Fruit fly (Drosophila melanogaster) whole organism: Measurements from ENCODE around the gene CG14687.

Experiments used
- CG8478 ChIP-seq: fragments of >200 bp; optimal IDR thresholded peaks from 2 replicates; lab custom pipeline; 2018; ENCODE audit warnings: inconsistent platforms
- EcR ChIP-seq, 2 experiments: fragments of >200 bp; optimal IDR thresholded peaks; 2 replicates each; lab custom pipeline; 2017; ENCODE audit warnings: missing biosample characterization in 2 of 2, missing genetic modification characterization in 2 of 2, missing genetic modification reagents in 2 of 2
- pan ChIP-seq: fragments of >200 bp; optimal IDR thresholded peaks from 2 replicates; lab custom pipeline; 2017
- psq ChIP-seq: fragments of >200 bp; optimal IDR thresholded peaks from 2 replicates; lab custom pipeline; 2017
- usp ChIP-seq: fragments of >200 bp; optimal IDR thresholded peaks from 2 replicates; lab custom pipeline; 2017; ENCODE audit warnings: missing biosample characterization, missing genetic modification characterization, mixed read lengths

DNA sequence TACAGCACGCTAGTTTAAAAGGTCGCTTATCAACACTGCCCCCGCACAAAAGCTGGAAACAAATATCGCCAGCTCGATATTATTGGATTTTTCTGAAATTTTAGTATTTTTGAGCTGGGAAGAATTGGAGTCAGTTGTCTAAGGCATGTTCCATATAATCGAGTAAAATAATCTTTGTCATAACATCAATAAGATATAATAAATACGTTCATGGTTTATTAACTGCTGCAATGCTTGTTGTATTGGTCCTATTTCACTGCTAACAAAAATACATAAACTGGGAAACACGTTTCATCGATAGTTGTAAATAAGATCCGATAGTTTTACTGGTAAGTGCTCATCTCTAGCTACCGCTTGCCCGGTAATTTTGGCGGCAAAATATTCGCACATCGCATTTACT, 4.5 kb upstream of the CG14687 start, which contains the start of the genes Art1 and Mcm5:
- no peak for TF ChIP-seq usp
- TF ChIP-seq pan (lab: Kevin White, UChicago): no peak
- no peak for TF ChIP-seq EcR (GFP tag; optimal IDR thresholded peaks at IDR 0.05; lab: Kevin White, UChicago)
- no peak for TF ChIP-seq CG8478
- TF ChIP-seq psq (lab: Kevin White, UChicago): no peak
